Fruit fly (Drosophila melanogaster) whole organism, embryonic: ENCODE data around the gene Arp1.

Experiments used
- Bdp1 ChIP-seq: fragments of 200-800 bp; sonication (Bioruptor generic); optimal IDR thresholded peaks from 3 replicates; lab custom pipeline; 2016; ENCODE audit warnings: missing biosample characterization, missing genetic modification characterization
- CG12299 ChIP-seq: fragments of 200-800 bp; sonication (Bioruptor generic); optimal IDR thresholded peaks from 2 replicates; lab custom pipeline; 2018; ENCODE audit warnings: missing biosample characterization, mild to moderate bottlenecking, missing genetic modification characterization
- CG12659 ChIP-seq: fragments of 200-800 bp; sonication (Bioruptor generic); optimal IDR thresholded peaks from 3 replicates; lab custom pipeline; 2017; ENCODE audit warnings: mild to moderate bottlenecking, missing biosample characterization, missing genetic modification reagents, missing genetic modification characterization
- CG14050 ChIP-seq: fragments of 200-800 bp; sonication (Bioruptor generic); IDR thresholded peaks from 3 replicates; pipeline ENCODE4 v1.3.6; 2022; ENCODE audit warnings: missing biosample characterization, missing genetic modification characterization
- CG15269 ChIP-seq: fragments of 200-800 bp; sonication (Bioruptor generic); optimal IDR thresholded peaks from 2 replicates; lab custom pipeline; 2018; ENCODE audit warnings: missing biosample characterization, mild to moderate bottlenecking, missing genetic modification characterization, moderate library complexity
- CG1602 ChIP-seq: fragments of 200-800 bp; sonication (Bioruptor generic); optimal IDR thresholded peaks from 3 replicates; lab custom pipeline; 2016; ENCODE audit warnings: missing biosample characterization, missing genetic modification characterization
- CG17385 ChIP-seq: fragments of 200-800 bp; sonication (Bioruptor generic); optimal IDR thresholded peaks from 3 replicates; lab custom pipeline; 2018; ENCODE audit warnings: missing biosample characterization, mild to moderate bottlenecking, missing genetic modification characterization
- CG2120 ChIP-seq: fragments of 200-800 bp; sonication (Bioruptor generic); optimal IDR thresholded peaks from 3 replicates; lab custom pipeline; 2016; ENCODE audit warnings: missing biosample characterization, missing genetic modification characterization
- CG32532 ChIP-seq: fragments of 200-800 bp; sonication (Bioruptor generic); IDR thresholded peaks from 2 replicates; pipeline ENCODE4 v1.3.6; 2022; ENCODE audit warnings: missing biosample characterization, missing genetic modification characterization
- CG32772 ChIP-seq: fragments of 200-800 bp; sonication (Bioruptor generic); IDR thresholded peaks from 2 replicates; pipeline ENCODE4 v1.3.6; 2022; ENCODE audit warnings: missing biosample characterization, missing genetic modification characterization
- CG33557 ChIP-seq: fragments of 200-800 bp; sonication (Bioruptor generic); optimal IDR thresholded peaks from 2 replicates; lab custom pipeline; 2019; ENCODE audit warnings: missing biosample characterization, mild to moderate bottlenecking, missing genetic modification characterization, moderate library complexity
- CG3847 ChIP-seq: fragments of 200-800 bp; sonication (Bioruptor generic); IDR thresholded peaks from 2 replicates; pipeline ENCODE4 v1.3.6; 2022; ENCODE audit warnings: missing biosample characterization, missing genetic modification characterization
- CG4360 ChIP-seq: fragments of 200-800 bp; sonication (Bioruptor generic); IDR thresholded peaks from 2 replicates; pipeline ENCODE4 v1.3.6; 2022; ENCODE audit warnings: missing biosample characterization, missing genetic modification characterization
- CG5953 ChIP-seq: fragments of 200-800 bp; sonication (Bioruptor generic); IDR thresholded peaks from 2 replicates; pipeline ENCODE4 v1.3.6; 2022; ENCODE audit warnings: missing biosample characterization, missing genetic modification characterization
- CG6689 ChIP-seq: fragments of 200-800 bp; sonication (Bioruptor generic); IDR thresholded peaks from 2 replicates; pipeline ENCODE4 v1.3.6; 2022; ENCODE audit warnings: missing biosample characterization, missing genetic modification characterization
- CG6765 ChIP-seq: fragments of 200-800 bp; sonication (Bioruptor generic); optimal IDR thresholded peaks from 3 replicates; lab custom pipeline; 2017; ENCODE audit warnings: missing biosample characterization, mild to moderate bottlenecking, missing genetic modification characterization
- CG7556 ChIP-seq: fragments of 200-800 bp; sonication (Bioruptor generic); optimal IDR thresholded peaks from 2 replicates; lab custom pipeline; 2017; ENCODE audit warnings: missing biosample characterization, mild to moderate bottlenecking, missing genetic modification characterization
- CG7987 ChIP-seq: fragments of 200-800 bp; sonication (Bioruptor generic); optimal IDR thresholded peaks from 2 replicates; lab custom pipeline; 2018; ENCODE audit warnings: missing biosample characterization, mild to moderate bottlenecking, missing genetic modification characterization, moderate library complexity
- CG8281 ChIP-seq: fragments of 200-800 bp; sonication (Bioruptor generic); optimal IDR thresholded peaks from 2 replicates; lab custom pipeline; 2018; ENCODE audit warnings: missing biosample characterization, mild to moderate bottlenecking, missing genetic modification characterization, moderate library complexity
- CG8290 ChIP-seq, 3 experiments: fragments of 200-800 bp; sonication (Bioruptor generic); optimal IDR thresholded peaks; 2 replicates each; lab custom pipeline; 2016 to 2019; ENCODE audit warnings: missing biosample characterization in 3 of 3, missing genetic modification characterization in 3 of 3, mild to moderate bottlenecking in 2 of 3, moderate library complexity in 1 of 3
- CG9876 ChIP-seq: fragments of 200-800 bp; sonication (Bioruptor generic); optimal IDR thresholded peaks from 2 replicates; lab custom pipeline; 2016; ENCODE audit warnings: missing biosample characterization, missing genetic modification characterization
- Dfd ChIP-seq, 2 experiments: fragments of >200 bp; optimal IDR thresholded peaks; 2 replicates each; lab custom pipeline; 2017; ENCODE audit warnings: missing biosample characterization in 2 of 2, missing genetic modification characterization in 2 of 2
- Eip74EF ChIP-seq, 2 experiments: fragments of 200-800 bp in 1 of 2; fragments of >200 bp in 1 of 2; sonication (Bioruptor generic) in 1 of 2; optimal IDR thresholded peaks; 2 replicates each; lab custom pipeline; 2017 to 2019; ENCODE audit warnings: missing biosample characterization in 2 of 2, missing genetic modification characterization in 2 of 2, mild to moderate bottlenecking in 1 of 2, moderate library complexity in 1 of 2
- Ets97D ChIP-seq: fragments of 200-800 bp; sonication (Bioruptor generic); optimal IDR thresholded peaks from 3 replicates; lab custom pipeline; 2016; ENCODE audit warnings: missing biosample characterization, missing genetic modification characterization
- Gsc ChIP-seq: fragments of 200-800 bp; sonication (Bioruptor generic); IDR thresholded peaks from 2 replicates; pipeline ENCODE4 v1.3.6; 2022; ENCODE audit warnings: missing biosample characterization, missing genetic modification characterization
- Hmr ChIP-seq: fragments of 200-800 bp; sonication (Bioruptor generic); optimal IDR thresholded peaks from 3 replicates; lab custom pipeline; 2017; ENCODE audit warnings: mild to moderate bottlenecking, missing biosample characterization, missing genetic modification reagents, missing genetic modification characterization
- MESR4 ChIP-seq: fragments of 200-800 bp; sonication (Bioruptor generic); optimal IDR thresholded peaks from 2 replicates; lab custom pipeline; 2018; ENCODE audit warnings: missing biosample characterization, mild to moderate bottlenecking, missing genetic modification characterization, moderate library complexity
- Myb ChIP-seq: fragments of 200-800 bp; sonication (Bioruptor generic); optimal IDR thresholded peaks from 2 replicates; lab custom pipeline; 2016; ENCODE audit warnings: missing biosample characterization, missing genetic modification characterization
- NFAT ChIP-seq: fragments of 200-800 bp; sonication (Bioruptor generic); IDR thresholded peaks from 2 replicates; pipeline ENCODE4 v1.3.6; 2022; ENCODE audit warnings: missing biosample characterization, missing genetic modification characterization
- NK7.1 ChIP-seq: fragments of 200-800 bp; sonication (Bioruptor generic); optimal IDR thresholded peaks from 3 replicates; lab custom pipeline; 2016; ENCODE audit warnings: missing biosample characterization, missing genetic modification characterization
- Nf-YC ChIP-seq: fragments of 200-800 bp; optimal IDR thresholded peaks from 3 replicates; lab custom pipeline; 2019; ENCODE audit warnings: missing biosample characterization, mild to moderate bottlenecking, missing genetic modification characterization, moderate library complexity
- Rfx ChIP-seq: fragments of 200-800 bp; sonication (Bioruptor generic); IDR thresholded peaks from 2 replicates; pipeline ENCODE4 v1.3.6; 2022; ENCODE audit warnings: missing biosample characterization, missing genetic modification characterization
- Vsx1 ChIP-seq: fragments of 200-800 bp; sonication (Bioruptor generic); optimal IDR thresholded peaks from 2 replicates; lab custom pipeline; 2017; ENCODE audit warnings: missing biosample characterization, mild to moderate bottlenecking, missing genetic modification characterization, missing genetic modification reagents
- chinmo ChIP-seq: fragments of 200-800 bp; sonication (Bioruptor generic); IDR thresholded peaks from 4 replicates; pipeline ENCODE4 v1.3.6; 2022; ENCODE audit warnings: missing biosample characterization, missing genetic modification characterization; ENCODE audit not compliant: partially characterized antibody
- chm ChIP-seq: fragments of 200-800 bp; sonication (Bioruptor generic); IDR thresholded peaks from 2 replicates; pipeline ENCODE4 v1.3.6; 2022; ENCODE audit warnings: missing biosample characterization, missing genetic modification characterization
- corto ChIP-seq: fragments of 200-800 bp; sonication (Bioruptor generic); optimal IDR thresholded peaks from 2 replicates; lab custom pipeline; 2016; ENCODE audit warnings: missing biosample characterization, mild to moderate bottlenecking, missing genetic modification characterization, moderate library complexity
- fd102C ChIP-seq: fragments of 200-800 bp; sonication (Bioruptor generic); optimal IDR thresholded peaks from 2 replicates; lab custom pipeline; 2018; ENCODE audit warnings: missing biosample characterization, mild to moderate bottlenecking, missing genetic modification characterization, moderate library complexity
- jing ChIP-seq: fragments of 200-800 bp; sonication (Bioruptor generic); optimal IDR thresholded peaks from 2 replicates; lab custom pipeline; 2018; ENCODE audit warnings: missing biosample characterization, mild to moderate bottlenecking, missing genetic modification characterization
- jumu ChIP-seq: fragments of 200-800 bp; sonication (Bioruptor generic); optimal IDR thresholded peaks from 3 replicates; lab custom pipeline; 2016; ENCODE audit warnings: missing biosample characterization, missing genetic modification characterization
- klu ChIP-seq: fragments of 200-800 bp; sonication (Bioruptor generic); IDR thresholded peaks from 2 replicates; pipeline ENCODE4 v1.3.6; 2022; ENCODE audit warnings: missing biosample characterization, missing genetic modification characterization
- lbe ChIP-seq: fragments of 200-800 bp; sonication (Bioruptor generic); optimal IDR thresholded peaks from 2 replicates; lab custom pipeline; 2016; ENCODE audit warnings: missing biosample characterization, mild to moderate bottlenecking, missing genetic modification characterization
- nau ChIP-seq: fragments of 200-800 bp; sonication (Bioruptor generic); optimal IDR thresholded peaks from 3 replicates; lab custom pipeline; 2017; ENCODE audit warnings: missing biosample characterization, mild to moderate bottlenecking, missing genetic modification characterization, missing genetic modification reagents
- oc ChIP-seq: fragments of 200-800 bp; sonication (Bioruptor generic); optimal IDR thresholded peaks from 2 replicates; lab custom pipeline; 2018; ENCODE audit warnings: missing biosample characterization, mild to moderate bottlenecking, missing genetic modification characterization, moderate library complexity
- pho ChIP-seq: fragments of 200-800 bp; sonication (Bioruptor generic); optimal IDR thresholded peaks from 2 replicates; lab custom pipeline; 2016; ENCODE audit warnings: missing biosample characterization, missing genetic modification characterization
- ranshi ChIP-seq: fragments of 200-800 bp; sonication (Bioruptor generic); IDR thresholded peaks from 2 replicates; pipeline ENCODE4 v1.3.6; 2022; ENCODE audit warnings: missing biosample characterization, missing genetic modification characterization
- toy ChIP-seq: fragments of 200-800 bp; sonication (Bioruptor generic); IDR thresholded peaks from 2 replicates; pipeline ENCODE4 v1.3.6; 2022; ENCODE audit warnings: missing biosample characterization, missing genetic modification characterization
- vvl ChIP-seq: fragments of 200-800 bp; sonication (Bioruptor generic); IDR thresholded peaks from 2 replicates; pipeline ENCODE4 v1.3.6; 2022; ENCODE audit warnings: missing biosample characterization, missing genetic modification characterization
- zen2 ChIP-seq: fragments of 200-800 bp; sonication (Bioruptor generic); IDR thresholded peaks from 3 replicates; pipeline ENCODE4 v1.3.6; 2022; ENCODE audit warnings: missing biosample characterization, missing genetic modification characterization; ENCODE audit not compliant: partially characterized antibody

Arp1 gene

DNA sequence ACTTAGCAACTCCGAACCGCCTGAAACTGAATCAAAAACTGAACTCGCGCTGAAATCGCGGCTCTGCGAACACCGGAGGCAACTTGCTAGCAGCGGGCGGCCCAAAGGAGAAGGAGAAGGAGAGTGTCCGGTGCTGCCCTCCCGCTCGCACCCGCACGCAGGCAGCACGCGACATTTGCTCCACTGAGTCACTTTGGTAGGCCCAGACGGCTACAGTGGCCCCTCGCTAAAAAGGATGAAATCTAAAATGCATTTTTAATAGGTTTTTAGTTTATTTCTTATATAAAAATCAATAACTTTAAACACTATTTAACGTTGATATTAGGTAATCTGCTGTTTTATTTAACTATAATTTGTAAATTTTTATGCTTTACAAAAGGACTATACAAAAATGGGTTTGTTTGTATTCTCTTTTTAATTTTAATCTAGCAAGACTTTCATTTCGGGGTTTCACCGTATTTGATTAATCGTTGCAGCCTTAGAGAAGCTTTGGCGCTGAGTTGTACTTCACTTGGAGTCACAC is 30.9 kb downstream of the Arp1 start, which contains the start of gene Men (continued):
- TF ChIP-seq CG12659 (peak; percentile 70), ranshi (GFP tag; lab: Robert Waterston, UW) (peak; percentile 65), CG6765 (GFP tag; lab: Kevin White, UChicago) (peak; percentile 41), chm (GFP tag; lab: Robert Waterston, UW) (0 out of 2 replicates have a peak, but pooled peaks have one; percentile 11), CG8281 (tag; lab: Kevin White, UChicago) (peak; percentile 2), CG15269 (tag; lab: Kevin White, UChicago) (peak; percentile 82)

DNA sequence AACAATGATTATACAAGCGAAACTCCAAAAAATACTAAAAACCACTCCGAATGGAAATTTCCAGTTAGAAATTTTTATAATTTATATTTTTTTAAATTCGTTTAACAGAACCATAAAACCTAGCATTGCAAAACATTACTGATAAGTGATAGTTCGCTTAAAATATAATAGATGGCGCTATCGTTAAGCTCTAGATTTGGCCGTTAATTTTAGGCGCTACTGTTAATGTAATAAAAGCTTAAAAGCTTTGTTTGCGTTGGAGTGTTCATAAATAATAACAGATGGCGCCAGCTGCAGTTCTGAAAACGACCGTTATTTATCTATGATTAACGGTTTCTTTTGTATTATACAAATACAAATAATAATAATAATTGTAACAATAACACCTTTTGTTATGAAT is 32.2 kb downstream of the Arp1 start:
- TF ChIP-seq Gsc (GFP tag; lab: Robert Waterston, UW) (no peak), nau (GFP tag; lab: Kevin White, UChicago) (no peak), CG2120 (peak; percentile 3), CG12659 (peak; percentile 24), CG7987 (GFP tag; lab: Kevin White, UChicago) (peak; percentile 19), Eip74EF (GFP tag; optimal IDR thresholded peaks at IDR 0.05; lab: Kevin White, UChicago) (no peak), CG32772 (GFP tag; lab: Robert Waterston, UW) (no peak), jing (GFP tag; lab: Kevin White, UChicago) (no peak), pho (no peak), CG5953 (GFP tag; lab: Robert Waterston, UW) (no peak), Vsx1 (GFP tag; lab: Kevin White, UChicago) (no peak), Bdp1 (no peak), NK7.1 (GFP tag; lab: Kevin White, UChicago) (no peak), NFAT (peak; percentile 30; the same call in 1 of the 2 replicates), CG17385 (GFP tag; lab: Kevin White, UChicago) (peak; percentile 3), chinmo (GFP tag; lab: Robert Waterston, UW) (peak; percentile 53; the same call in 1 of the 4 replicates), Rfx (peak; percentile 25; the same call in 1 of the 2 replicates), jumu (GFP tag; lab: Kevin White, UChicago) (no peak), CG1602 (GFP tag; lab: Kevin White, UChicago) (no peak), CG32532 (GFP tag; lab: Robert Waterston, UW) (peak; percentile 69; the same call in 1 of the 2 replicates), zen2 (GFP tag; lab: Robert Waterston, UW) (no peak), Nf-YC (peak; percentile 29), CG9876 (GFP tag; lab: Kevin White, UChicago) (no peak), CG12299 (tag; lab: Kevin White, UChicago) (no peak), vvl (GFP tag; lab: Robert Waterston, UW) (peak; percentile 44), lbe (GFP tag; lab: Kevin White, UChicago) (peak; percentile 68), CG33557 (GFP tag; lab: Kevin White, UChicago) (no peak), CG7556 (GFP tag; lab: Kevin White, UChicago) (no peak), fd102C (GFP tag; lab: Kevin White, UChicago) (no peak), toy (no peak), Hmr (GFP tag; lab: Kevin White, UChicago) (peak; percentile 22), MESR4 (no peak), CG4360 (GFP tag; lab: Robert Waterston, UW) (no peak), klu (GFP tag; lab: Robert Waterston, UW) (no peak), oc (tag; lab: Kevin White, UChicago) (no peak), CG6689 (GFP tag; lab: Robert Waterston, UW) (no peak), Myb (GFP tag; lab: Kevin White, UChicago) (peak; percentile 86), CG8290 (GFP tag; optimal IDR thresholded peaks at IDR 0.05; lab: Kevin White, UChicago) (no peak), CG8290 (tag; optimal IDR thresholded peaks at IDR 0.05; lab: Kevin White, UChicago) (peak in 1 of 2 experiments; percentile 21), corto (GFP tag; lab: Kevin White, UChicago) (no peak), CG3847 (no peak), Ets97D (GFP tag; lab: Kevin White, UChicago) (no peak), CG14050 (no peak), Dfd (GFP tag; optimal IDR thresholded peaks at IDR 0.05; lab: Kevin White, UChicago) (no peak)
